Worm (Caenorhabditis elegans) whole organism, mixed stage, embryonic: ENCODE results near the gene C17H11.6.
A peak's percentile ranks its signal among the peaks of the same experiment; 100 is the strongest.

Experiments
- M03D4.4 ChIP-seq: sonication (generic microtip); optimal IDR thresholded peaks from 2 replicates; lab custom pipeline; 2017; ENCODE audit warnings: mild to moderate bottlenecking, missing genetic modification characterization, missing compliant biosample characterization
- bed-3 ChIP-seq: fragments of 200-800 bp; sonication (Bioruptor generic); optimal IDR thresholded peaks from 3 replicates; lab custom pipeline; 2018; ENCODE audit warnings: mild to moderate bottlenecking, missing genetic modification characterization, moderate library complexity, missing compliant biosample characterization
- blmp-1 ChIP-seq: fragments of 150-350 bp; optimal IDR thresholded peaks from 2 replicates; lab custom pipeline; 2014; ENCODE audit warnings: missing biosample characterization, missing genetic modification characterization
- ceh-39 ChIP-seq: fragments of 150-350 bp; optimal IDR thresholded peaks from 2 replicates; lab custom pipeline; 2014; ENCODE audit warnings: missing biosample characterization, missing genetic modification characterization
- ceh-43 ChIP-seq: fragments of 200-800 bp; sonication (Bioruptor generic); optimal IDR thresholded peaks from 2 replicates; lab custom pipeline; 2018; ENCODE audit warnings: mild to moderate bottlenecking, missing genetic modification characterization, moderate library complexity, missing compliant biosample characterization
- ceh-83 ChIP-seq: fragments of 200-800 bp; sonication (Bioruptor generic); optimal IDR thresholded peaks from 2 replicates; lab custom pipeline; 2018; ENCODE audit warnings: mild to moderate bottlenecking, missing genetic modification characterization, missing compliant biosample characterization
- ces-1 ChIP-seq: fragments of 150-350 bp; optimal IDR thresholded peaks from 2 replicates; lab custom pipeline; 2014; ENCODE audit warnings: missing biosample characterization, missing genetic modification reagents, missing genetic modification characterization
- cnd-1 ChIP-seq: fragments of 200-800 bp; sonication (Bioruptor generic); optimal IDR thresholded peaks from 2 replicates; lab custom pipeline; 2018; ENCODE audit warnings: mild to moderate bottlenecking, missing genetic modification characterization, missing compliant biosample characterization
- drap-1 ChIP-seq: fragments of 200-800 bp; sonication (Bioruptor generic); optimal IDR thresholded peaks from 3 replicates; lab custom pipeline; 2018; ENCODE audit warnings: mild to moderate bottlenecking, missing genetic modification characterization, missing compliant biosample characterization
- elt-1 ChIP-seq: sonication (generic microtip); optimal IDR thresholded peaks from 2 replicates; lab custom pipeline; 2017; ENCODE audit warnings: missing genetic modification characterization, mild to moderate bottlenecking, missing compliant biosample characterization, antibody characterized with exemption, moderate library complexity, borderline replicate concordance; ENCODE audit not compliant: insufficient read depth
- elt-3 ChIP-seq: fragments of 150-350 bp; optimal IDR thresholded peaks from 2 replicates; lab custom pipeline; 2014; ENCODE audit warnings: missing biosample characterization, missing genetic modification characterization
- flh-1 ChIP-seq: fragments of 200-800 bp; sonication (Bioruptor generic); optimal IDR thresholded peaks from 2 replicates; lab custom pipeline; 2018; ENCODE audit warnings: mild to moderate bottlenecking, missing genetic modification characterization, moderate library complexity, missing compliant biosample characterization
- ham-2 ChIP-seq: fragments of 200-800 bp; sonication (Bioruptor generic); optimal IDR thresholded peaks from 2 replicates; lab custom pipeline; 2018; ENCODE audit warnings: mild to moderate bottlenecking, missing genetic modification characterization, missing compliant biosample characterization
- hlh-1 ChIP-seq: fragments of 150-350 bp; optimal IDR thresholded peaks from 2 replicates; lab custom pipeline; 2014; ENCODE audit warnings: missing biosample characterization, missing genetic modification reagents, missing genetic modification characterization
- lin-32 ChIP-seq: fragments of 200-800 bp; sonication (Bioruptor generic); optimal IDR thresholded peaks from 2 replicates; lab custom pipeline; 2018; ENCODE audit warnings: mild to moderate bottlenecking, missing genetic modification characterization, missing compliant biosample characterization
- mab-5 ChIP-seq: fragments of 150-350 bp; optimal IDR thresholded peaks from 2 replicates; lab custom pipeline; 2014; ENCODE audit warnings: missing biosample characterization, missing genetic modification characterization
- mep-1 ChIP-seq: fragments of 150-350 bp; optimal IDR thresholded peaks from 2 replicates; lab custom pipeline; 2017; ENCODE audit warnings: missing biosample characterization, missing genetic modification reagents, missing genetic modification characterization, inconsistent platforms
- mls-2 ChIP-seq: sonication (generic microtip); optimal IDR thresholded peaks from 2 replicates; lab custom pipeline; 2016; ENCODE audit warnings: mild to moderate bottlenecking, missing genetic modification characterization, moderate library complexity, missing compliant biosample characterization
- nhr-12 ChIP-seq: fragments of 150-350 bp; optimal IDR thresholded peaks from 2 replicates; lab custom pipeline; 2014; ENCODE audit warnings: missing biosample characterization, missing genetic modification characterization
- nhr-2 ChIP-seq: fragments of 150-350 bp; optimal IDR thresholded peaks from 2 replicates; lab custom pipeline; 2014; ENCODE audit warnings: missing biosample characterization, missing genetic modification characterization
- nhr-237 ChIP-seq: fragments of 150-350 bp; optimal IDR thresholded peaks from 2 replicates; lab custom pipeline; 2014; ENCODE audit warnings: missing biosample characterization, missing genetic modification characterization
- nhr-76 ChIP-seq: sonication (generic microtip); optimal IDR thresholded peaks from 2 replicates; lab custom pipeline; 2017; ENCODE audit warnings: missing biosample characterization, missing genetic modification characterization
- pha-4 ChIP-seq: fragments of 150-350 bp; optimal IDR thresholded peaks from 2 replicates; lab custom pipeline; 2018; ENCODE audit warnings: missing biosample characterization, missing genetic modification reagents, missing genetic modification characterization
- sem-2 ChIP-seq: fragments of 200-800 bp; sonication (Bioruptor generic); optimal IDR thresholded peaks from 2 replicates; lab custom pipeline; 2018; ENCODE audit warnings: mild to moderate bottlenecking, missing genetic modification characterization, missing compliant biosample characterization
- snpc-4 ChIP-seq: fragments of 150-350 bp; optimal IDR thresholded peaks from 2 replicates; lab custom pipeline; 2014; ENCODE audit warnings: missing biosample characterization, missing genetic modification characterization
- sptf-1 ChIP-seq: sonication (generic microtip); optimal IDR thresholded peaks from 2 replicates; lab custom pipeline; 2017; ENCODE audit warnings: mild to moderate bottlenecking, missing genetic modification characterization, moderate library complexity, missing compliant biosample characterization
- unc-120 ChIP-seq: sonication (generic microtip); optimal IDR thresholded peaks from 2 replicates; lab custom pipeline; 2017; ENCODE audit warnings: missing genetic modification characterization, missing compliant biosample characterization; ENCODE audit not compliant: poor library complexity, severe bottlenecking
- unc-39 ChIP-seq: fragments of 150-350 bp; optimal IDR thresholded peaks from 2 replicates; lab custom pipeline; 2014; ENCODE audit warnings: missing biosample characterization, missing genetic modification characterization
- unc-62 ChIP-seq: fragments of 150-350 bp; optimal IDR thresholded peaks from 2 replicates; lab custom pipeline; 2014; ENCODE audit warnings: missing biosample characterization, missing genetic modification reagents, missing genetic modification characterization
- zip-8 ChIP-seq: fragments of 150-350 bp; optimal IDR thresholded peaks from 2 replicates; lab custom pipeline; 2014; ENCODE audit warnings: missing biosample characterization, missing genetic modification characterization
- ztf-11 ChIP-seq: fragments of 150-350 bp; optimal IDR thresholded peaks from 2 replicates; lab custom pipeline; 2014; ENCODE audit warnings: missing biosample characterization, missing genetic modification characterization

Gene C17H11.6

DNA sequence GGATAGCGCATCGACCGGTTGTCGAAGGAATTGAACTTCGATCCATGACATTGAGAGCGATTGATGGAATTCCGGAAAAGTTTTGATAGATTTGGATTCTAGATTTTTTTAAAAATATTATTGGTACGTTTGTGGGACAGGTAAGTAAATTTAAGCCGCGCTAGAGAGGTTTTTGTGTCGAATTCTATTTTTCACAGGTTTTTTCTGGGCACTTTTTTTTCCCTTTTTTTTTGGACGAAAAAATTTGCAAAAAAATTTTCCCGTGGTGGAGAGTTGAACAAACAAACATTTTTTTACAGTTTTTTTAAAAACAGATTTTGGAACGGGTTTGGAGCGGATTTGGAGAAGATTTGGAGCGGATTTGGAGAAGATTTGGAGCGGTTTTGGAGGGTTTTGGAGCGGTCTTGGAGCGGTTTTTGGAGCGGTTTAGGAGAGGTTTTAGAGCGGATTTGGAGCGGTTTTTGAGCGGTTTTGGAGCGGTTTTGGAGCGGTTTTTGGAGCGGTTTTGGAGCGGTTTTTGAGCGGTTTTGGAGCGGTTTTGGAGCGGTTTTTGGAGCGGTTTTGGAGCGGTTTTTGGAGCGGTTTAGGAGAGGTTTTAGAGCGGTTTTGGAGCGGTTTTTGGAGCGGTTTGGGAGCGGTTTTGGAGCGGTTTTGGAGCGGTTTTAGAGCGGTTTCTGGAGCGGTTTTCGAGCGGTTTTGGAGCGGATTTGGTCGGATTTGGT lies 21.8 kb downstream of the C17H11.6 start, which contains the start of gene C17H11.4:
Gene C17H11.4, minus strand, starts transcription at position 51 of the 722 bp plus-strand sequence.
- TF ChIP-seq sptf-1 (peak; percentile 51), mls-2 (tag; lab: Kevin White, UChicago) (peak; percentile 56), ceh-83 (GFP tag; lab: Kevin White, UChicago) (peak; percentile 42), M03D4.4 (peak; percentile 32)
- TF ChIP-seq, all 35 proteins: peak for 4; not testable (repeated sequence) for 31

DNA sequence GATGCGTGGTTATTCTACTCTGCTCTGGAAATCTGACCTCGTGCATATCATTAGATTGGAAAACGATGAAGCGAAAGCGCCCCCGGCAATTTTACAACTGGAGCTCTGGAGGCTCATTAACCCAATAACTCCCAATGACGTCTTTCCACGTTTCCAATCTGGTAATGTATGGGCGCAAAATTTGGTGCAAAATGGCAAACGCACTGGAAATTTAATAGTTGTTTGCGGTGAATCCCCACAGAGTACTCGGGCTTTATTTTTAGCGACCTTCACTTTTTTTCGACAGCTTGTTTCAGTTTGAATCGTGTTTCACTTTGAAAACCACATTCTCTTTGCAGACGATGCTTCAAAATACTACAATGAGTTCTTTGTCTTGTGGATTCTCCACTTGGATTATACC lies 30.0 kb downstream of the C17H11.6 start, which contains the start of gene C17H11.1:
Gene C17H11.1, plus strand, starts transcription at position 301 of the 400 bp plus-strand sequence.
- TF ChIP-seq snpc-4 = no peak
- no peak for TF ChIP-seq M03D4.4

DNA sequence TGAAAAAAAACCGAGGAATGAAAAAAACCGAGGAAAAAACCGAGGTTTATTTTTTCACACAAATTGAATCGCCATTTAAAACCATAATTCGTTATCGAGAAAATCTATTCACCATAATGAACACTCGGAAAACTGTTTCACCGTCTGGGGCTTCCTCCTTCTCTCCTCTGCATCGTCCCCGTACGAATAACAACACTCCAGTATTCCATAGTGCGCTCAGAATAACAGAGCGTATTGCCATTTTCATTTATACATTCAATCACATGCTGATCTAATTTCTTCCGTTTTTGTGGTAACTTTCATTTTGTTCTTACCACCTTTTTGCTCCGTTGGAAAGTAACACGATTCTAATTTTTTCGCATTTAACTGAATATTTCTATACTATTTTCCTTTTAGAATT lies 34.0 kb downstream of the C17H11.6 start, which contains the start of gene C17H11.2:
Gene C17H11.2, plus strand, starts transcription at position 397 of the 400 bp plus-strand sequence.
- peak; percentile 46 for TF ChIP-seq ces-1 (GFP tag; lab: Kevin White, UChicago)
- TF ChIP-seq sptf-1 = no peak

DNA sequence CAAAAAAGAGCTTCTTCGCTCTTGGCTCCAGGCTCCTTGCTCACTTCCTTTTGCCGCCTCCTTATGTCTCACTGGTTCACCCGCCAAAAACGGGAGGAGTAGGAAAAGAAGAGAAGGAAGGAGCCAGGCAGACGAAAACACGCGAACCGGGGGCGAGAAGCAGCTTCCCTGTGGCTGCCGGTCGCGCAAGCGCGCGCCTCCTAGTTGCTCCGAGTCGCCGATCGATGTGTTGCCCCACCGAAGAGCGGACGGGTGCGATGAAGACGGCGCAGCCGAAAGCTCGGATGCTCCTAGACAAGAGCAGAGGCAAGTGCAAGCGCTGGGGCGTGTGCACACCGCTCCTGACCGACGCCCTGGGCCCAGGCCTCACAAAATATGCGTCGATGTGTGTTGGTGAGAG lies 40.0 kb downstream of the C17H11.6 start:
- TF ChIP-seq M03D4.4 (peak; percentile 28), sptf-1 (peak; percentile 63), elt-3 (tag; lab: Kevin White, UChicago) (no peak), ces-1 (GFP tag; lab: Kevin White, UChicago) (no peak), mls-2 (tag; lab: Kevin White, UChicago) (peak; percentile 52)
- TF ChIP-seq, all 35 proteins: peak for 3

DNA sequence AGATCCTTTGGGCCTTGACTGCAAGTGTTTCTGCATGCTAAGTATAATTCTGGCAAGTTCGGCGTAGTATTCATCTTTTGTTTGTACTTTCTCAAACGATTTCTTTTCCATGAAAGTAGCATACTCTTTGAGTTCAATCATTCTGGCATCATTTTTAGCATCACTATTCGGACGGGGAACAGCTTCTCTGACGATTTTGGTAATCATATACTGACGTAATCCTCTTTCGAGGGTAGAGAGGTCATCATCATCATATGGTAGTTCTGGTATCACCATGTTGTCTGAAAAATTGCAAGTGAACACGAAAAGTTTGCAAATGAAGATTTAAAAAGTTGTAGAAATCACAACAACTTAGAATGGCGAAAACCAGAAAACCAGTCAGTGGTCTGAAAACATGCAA lies 40.8 kb downstream of the C17H11.6 start, which contains the start of gene F22F1.3:
Gene F22F1.3, minus strand, starts transcription at position 281 of the 400 bp plus-strand sequence.
- TF ChIP-seq ceh-39 (tag; lab: Kevin White, UChicago) = no peak
- TF ChIP-seq pha-4 (tag; lab: Kevin White, UChicago) = no peak
- TF ChIP-seq bed-3 = no peak
- TF ChIP-seq ham-2 (GFP tag; lab: Kevin White, UChicago) = no peak
- no peak for TF ChIP-seq elt-1 (tag; lab: Kevin White, UChicago)
- TF ChIP-seq lin-32 (GFP tag; lab: Kevin White, UChicago) = no peak
- TF ChIP-seq M03D4.4 = no peak
- no peak for TF ChIP-seq snpc-4
- TF ChIP-seq sptf-1 = no peak
- TF ChIP-seq ces-1 (GFP tag; lab: Kevin White, UChicago) = no peak
- no peak for TF ChIP-seq ceh-43 (GFP tag; lab: Kevin White, UChicago)
- no peak for TF ChIP-seq unc-120 (tag; lab: Kevin White, UChicago)
- TF ChIP-seq ztf-11 (tag; lab: Kevin White, UChicago) = no peak
- no peak for TF ChIP-seq elt-3 (tag; lab: Kevin White, UChicago)
- no peak for TF ChIP-seq cnd-1 (tag; lab: Kevin White, UChicago)
- no peak for TF ChIP-seq nhr-12
- no peak for TF ChIP-seq mab-5
- TF ChIP-seq nhr-76 (tag; lab: Kevin White, UChicago) = no peak
- TF ChIP-seq drap-1 (GFP tag; lab: Kevin White, UChicago) = no peak
- TF ChIP-seq sem-2 = no peak

DNA sequence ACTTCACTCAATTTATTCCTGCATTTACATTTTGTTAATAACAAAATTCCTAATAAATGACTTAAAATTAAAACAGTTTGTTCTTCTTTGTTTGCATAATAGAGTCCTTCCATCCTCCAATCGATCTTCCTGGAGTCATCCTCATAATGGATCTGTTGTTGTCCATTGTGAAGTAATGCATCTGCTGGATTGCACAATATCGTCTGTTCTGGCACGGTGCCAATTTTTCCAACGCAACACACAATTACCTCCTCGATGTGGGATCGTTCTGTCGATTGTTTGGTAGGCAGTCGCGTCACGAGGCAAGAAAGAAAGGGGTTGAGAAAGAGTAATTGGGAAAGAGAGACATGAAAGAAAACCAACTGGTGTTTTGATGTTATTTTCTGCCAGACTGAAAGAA lies 43.6 kb downstream of the C17H11.6 start:
- no peak for TF ChIP-seq ceh-83 (GFP tag; lab: Kevin White, UChicago)
- no peak for TF ChIP-seq blmp-1 (tag; lab: Kevin White, UChicago)
- TF ChIP-seq ztf-11 (tag; lab: Kevin White, UChicago) = peak; percentile 20
- TF ChIP-seq ceh-43 (GFP tag; lab: Kevin White, UChicago) = peak; percentile 14
- TF ChIP-seq hlh-1 (tag; lab: Kevin White, UChicago) = peak; percentile 3
- TF ChIP-seq unc-62 (GFP tag; lab: Kevin White, UChicago) = no peak
- TF ChIP-seq nhr-237 = no peak
- TF ChIP-seq nhr-2 (tag; lab: Kevin White, UChicago) = peak; percentile 72
- no peak for TF ChIP-seq unc-120 (tag; lab: Kevin White, UChicago)
- no peak for TF ChIP-seq flh-1
- no peak for TF ChIP-seq ham-2 (GFP tag; lab: Kevin White, UChicago)
- TF ChIP-seq cnd-1 (tag; lab: Kevin White, UChicago) = peak; percentile 52
- no peak for TF ChIP-seq elt-3 (tag; lab: Kevin White, UChicago)
- peak; percentile 47 for TF ChIP-seq zip-8
- no peak for TF ChIP-seq M03D4.4
- TF ChIP-seq unc-39 (tag; lab: Kevin White, UChicago) = no peak
- peak; percentile 56 for TF ChIP-seq mep-1 (tag; lab: Kevin White, UChicago)
- peak; percentile 70 for TF ChIP-seq ceh-39 (tag; lab: Kevin White, UChicago)
- TF ChIP-seq mls-2 (tag; lab: Kevin White, UChicago) = no peak
